Worm (Caenorhabditis elegans): Measurements from ENCODE around the gene Y116F11B.7.

DNA sequence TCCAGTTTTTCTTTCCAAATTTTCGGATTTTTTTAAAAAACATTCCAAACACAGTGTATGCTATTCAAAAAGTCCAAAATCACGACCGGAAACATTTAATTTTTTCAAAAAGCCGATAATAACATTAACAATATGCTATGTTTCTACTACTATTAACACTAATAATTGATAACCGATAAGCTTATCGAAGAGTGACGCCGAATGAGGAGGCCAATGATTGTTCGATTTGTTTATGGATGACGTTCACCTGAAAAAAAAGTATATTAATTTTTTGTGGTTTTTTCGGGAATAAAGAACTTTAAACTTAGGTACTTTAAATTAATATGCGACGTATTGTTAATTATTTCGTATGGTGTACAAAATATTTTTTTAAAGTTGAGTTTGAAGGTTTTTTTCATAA lies 49.9 kb downstream of the Y116F11B.7 start:
- no peak for TF ChIP-seq nhr-42 (GFP tag; IDR thresholded peaks at IDR 0.05)
- no peak for TF ChIP-seq tag-97 (GFP tag; IDR thresholded peaks at IDR 0.05)
- no peak for TF ChIP-seq R02D3.7 (tag; optimal IDR thresholded peaks at IDR 0.05)
- TF ChIP-seq rbr-2 (tag; optimal IDR thresholded peaks at IDR 0.05), result no peak
- TF ChIP-seq nhr-25 (tag; optimal IDR thresholded peaks at IDR 0.05; ENCODE audit: borderline replicate concordance, insufficient read depth), result no peak
- TF ChIP-seq spr-3 (GFP tag; optimal IDR thresholded peaks at IDR 0.05), result no peak
- TF ChIP-seq lin-39 (tag; optimal IDR thresholded peaks at IDR 0.05), result no peak
- no peak for TF ChIP-seq nhr-237 (tag; optimal IDR thresholded peaks at IDR 0.05)
- TF ChIP-seq unc-62 (GFP tag; optimal IDR thresholded peaks at IDR 0.05 in 1 of 2), result no peak
- TF ChIP-seq unc-62 (tag; optimal IDR thresholded peaks at IDR 0.05), result no peak
- TF ChIP-seq pqm-1 (tag; optimal IDR thresholded peaks at IDR 0.05), result peak; percentile 62
- no peak for TF ChIP-seq D1046.2 (GFP tag; IDR thresholded peaks at IDR 0.05)
- no peak for TF ChIP-seq lin-13 (GFP tag; optimal IDR thresholded peaks at IDR 0.05)
- no peak for TF ChIP-seq aha-1 (tag)
- no peak for TF ChIP-seq mxl-3 (GFP tag; optimal IDR thresholded peaks at IDR 0.05)

All from whole organism, L4 larva.